Worm (Caenorhabditis elegans) whole organism, L2 larva: ENCODE results near the gene srbc-67.

Experiments used
- F13H6.1 ChIP-seq: sonication (generic microtip); optimal IDR thresholded peaks from 2 replicates; lab custom pipeline; 2016; ENCODE audit warnings: missing genetic modification characterization, missing compliant biosample characterization
- R02D3.7 ChIP-seq: fragments of 150-350 bp; optimal IDR thresholded peaks from 2 replicates; lab custom pipeline; 2014; ENCODE audit warnings: missing biosample characterization, missing genetic modification characterization
- Y55F3AM.14 ChIP-seq: fragments of 200-800 bp; sonication (Bioruptor generic); optimal IDR thresholded peaks from 2 replicates; lab custom pipeline; 2018; ENCODE audit warnings: mild to moderate bottlenecking, missing genetic modification characterization, missing compliant biosample characterization
- ZK546.5 ChIP-seq: sonication (generic microtip); optimal IDR thresholded peaks from 2 replicates; lab custom pipeline; 2017; ENCODE audit warnings: missing biosample characterization, missing genetic modification characterization
- alr-1 ChIP-seq: fragments of 150-350 bp; optimal IDR thresholded peaks from 2 replicates; lab custom pipeline; 2014; ENCODE audit warnings: missing biosample characterization, missing genetic modification characterization
- ama-1 ChIP-seq: fragments of 150-350 bp; optimal IDR thresholded peaks from 2 replicates; lab custom pipeline; 2018; ENCODE audit warnings: inconsistent platforms
- blmp-1 ChIP-seq: sonication (generic microtip); optimal IDR thresholded peaks from 2 replicates; lab custom pipeline; 2017; ENCODE audit warnings: missing genetic modification characterization, mild to moderate bottlenecking, missing compliant biosample characterization, antibody characterized with exemption, moderate library complexity; ENCODE audit not compliant: insufficient read depth
- ceh-16 ChIP-seq: fragments of 150-350 bp; optimal IDR thresholded peaks from 2 replicates; lab custom pipeline; 2014; ENCODE audit warnings: missing biosample characterization, missing genetic modification characterization
- ceh-82 ChIP-seq: fragments of 150-350 bp; optimal IDR thresholded peaks from 2 replicates; lab custom pipeline; 2014; ENCODE audit warnings: missing biosample characterization, missing genetic modification characterization
- crh-2 ChIP-seq: sonication (generic microtip); optimal IDR thresholded peaks from 2 replicates; lab custom pipeline; 2017; ENCODE audit warnings: missing biosample characterization, missing genetic modification characterization
- elt-1 ChIP-seq: fragments of 150-350 bp; optimal IDR thresholded peaks from 2 replicates; lab custom pipeline; 2014; ENCODE audit warnings: missing biosample characterization, missing genetic modification characterization
- elt-3 ChIP-seq: sonication (generic microtip); optimal IDR thresholded peaks from 2 replicates; lab custom pipeline; 2017; ENCODE audit warnings: missing biosample characterization, missing genetic modification characterization
- fos-1 ChIP-seq: fragments of 150-350 bp; optimal IDR thresholded peaks from 2 replicates; lab custom pipeline; 2014; ENCODE audit warnings: missing biosample characterization, missing genetic modification characterization
- gmeb-1 ChIP-seq: fragments of 150-350 bp; optimal IDR thresholded peaks from 2 replicates; lab custom pipeline; 2014; ENCODE audit warnings: missing biosample characterization, missing genetic modification characterization
- lin-13 ChIP-seq: fragments of 150-350 bp; optimal IDR thresholded peaks from 2 replicates; lab custom pipeline; 2014; ENCODE audit warnings: missing biosample characterization, missing genetic modification reagents, missing genetic modification characterization
- lin-39 ChIP-seq: fragments of 150-350 bp; optimal IDR thresholded peaks from 2 replicates; lab custom pipeline; 2014; ENCODE audit warnings: missing biosample characterization, missing genetic modification reagents, missing genetic modification characterization
- lsy-2 ChIP-seq, 2 experiments: fragments of 150-350 bp in 1 of 2; sonication (generic microtip) in 1 of 2; optimal IDR thresholded peaks; 2 replicates each; lab custom pipeline; 2014 to 2017; ENCODE audit warnings: missing biosample characterization in 2 of 2, missing genetic modification characterization in 2 of 2
- mbf-1 ChIP-seq: sonication (generic microtip); optimal IDR thresholded peaks from 2 replicates; lab custom pipeline; 2017; ENCODE audit warnings: missing biosample characterization, missing genetic modification characterization
- nhr-11 ChIP-seq: fragments of 150-350 bp; optimal IDR thresholded peaks from 2 replicates; lab custom pipeline; 2014; ENCODE audit warnings: missing biosample characterization, missing genetic modification characterization
- nhr-12 ChIP-seq: fragments of 150-350 bp; optimal IDR thresholded peaks from 2 replicates; lab custom pipeline; 2014; ENCODE audit warnings: missing biosample characterization, missing genetic modification characterization
- nhr-21 ChIP-seq: fragments of 150-350 bp; optimal IDR thresholded peaks from 2 replicates; lab custom pipeline; 2014; ENCODE audit warnings: missing biosample characterization, missing genetic modification characterization
- nhr-237 ChIP-seq: fragments of 150-350 bp; optimal IDR thresholded peaks from 2 replicates; lab custom pipeline; 2014; ENCODE audit warnings: missing biosample characterization, missing genetic modification characterization
- nhr-25 ChIP-seq: fragments of 150-350 bp; sonication (generic microtip); optimal IDR thresholded peaks from 3 replicates; lab custom pipeline; 2014; ENCODE audit warnings: missing biosample characterization, missing genetic modification characterization
- nhr-77 ChIP-seq: fragments of 150-350 bp; optimal IDR thresholded peaks from 2 replicates; lab custom pipeline; 2014; ENCODE audit warnings: missing biosample characterization, missing genetic modification characterization
- peb-1 ChIP-seq: fragments of 150-350 bp; optimal IDR thresholded peaks from 2 replicates; lab custom pipeline; 2014; ENCODE audit warnings: missing biosample characterization, missing genetic modification characterization
- sem-4 ChIP-seq: fragments of 150-350 bp; optimal IDR thresholded peaks from 2 replicates; lab custom pipeline; 2014; ENCODE audit warnings: missing biosample characterization, missing genetic modification reagents, missing genetic modification characterization
- skn-1 ChIP-seq: sonication (generic microtip); optimal IDR thresholded peaks from 2 replicates; lab custom pipeline; 2017; ENCODE audit warnings: missing biosample characterization, missing genetic modification characterization
- sma-3 ChIP-seq: sonication (generic microtip); optimal IDR thresholded peaks from 2 replicates; lab custom pipeline; 2016; ENCODE audit warnings: missing genetic modification reagents, missing genetic modification characterization, missing compliant biosample characterization
- sma-9 ChIP-seq, 2 experiments: fragments of 150-350 bp in 1 of 2; sonication (generic microtip) in 1 of 2; optimal IDR thresholded peaks; 2 replicates each; lab custom pipeline; 2014 to 2016; ENCODE audit warnings: missing genetic modification characterization in 2 of 2, mild to moderate bottlenecking in 1 of 2, missing biosample characterization in 1 of 2, missing compliant biosample characterization in 1 of 2, missing genetic modification reagents in 1 of 2, moderate library complexity in 1 of 2
- unc-39 ChIP-seq: fragments of 150-350 bp; optimal IDR thresholded peaks from 2 replicates; lab custom pipeline; 2014; ENCODE audit warnings: missing biosample characterization, missing genetic modification characterization
- unc-55 ChIP-seq: fragments of 150-350 bp; sonication (generic microtip); optimal IDR thresholded peaks from 3 replicates; lab custom pipeline; 2014; ENCODE audit warnings: missing biosample characterization, missing genetic modification reagents, missing genetic modification characterization
- ztf-1 ChIP-seq: fragments of 200-800 bp; sonication (Bioruptor generic); conservative IDR thresholded peaks from 2 replicates; pipeline ENCODE4 v1.3.6; 2022; ENCODE audit warnings: missing genetic modification characterization, missing compliant biosample characterization
- ztf-11 ChIP-seq: sonication (generic microtip); optimal IDR thresholded peaks from 2 replicates; lab custom pipeline; 2017; ENCODE audit warnings: missing biosample characterization, missing genetic modification characterization
- ztf-4 ChIP-seq: fragments of 150-350 bp; optimal IDR thresholded peaks from 2 replicates; lab custom pipeline; 2014; ENCODE audit warnings: missing biosample characterization, missing genetic modification characterization

The srbc-67 gene

DNA sequence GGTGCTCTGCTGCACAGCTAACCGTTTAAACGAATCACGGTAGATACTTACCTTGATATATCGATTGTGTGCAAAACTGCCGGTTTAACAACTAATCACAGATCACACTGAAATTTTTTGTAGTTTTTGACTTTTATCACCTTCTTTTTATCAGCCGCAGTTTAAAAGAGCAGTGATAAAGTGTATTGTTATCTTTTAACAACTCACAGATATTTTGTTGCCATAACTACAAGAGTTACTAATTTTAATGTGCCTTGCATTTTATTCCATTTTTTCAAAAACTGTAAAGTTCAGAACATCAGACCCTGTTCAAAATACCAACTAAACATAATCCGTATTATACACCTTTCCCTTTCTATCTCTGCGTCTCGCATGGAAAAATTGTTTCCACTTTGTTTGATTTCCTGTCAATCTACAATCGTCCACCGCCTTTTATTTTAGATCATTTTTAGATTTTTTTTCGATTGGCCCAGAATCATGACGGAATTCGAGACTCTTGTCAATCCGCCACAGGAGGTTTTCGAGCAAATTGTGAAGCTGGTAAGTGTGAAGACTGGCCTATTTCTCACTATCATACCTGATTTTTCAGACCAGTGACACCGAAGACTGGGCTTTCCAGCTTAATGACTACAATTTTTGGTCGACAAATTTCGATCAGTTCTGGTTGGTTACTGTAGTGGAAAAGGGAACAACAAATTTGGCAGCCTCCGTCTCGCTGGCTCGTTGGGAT is 11.9 kb upstream of the srbc-67 start, which contains the start of gene T24A6.20:
TSS of gene T24A6.20 (plus strand) at position 395 of the 730 bp plus-strand sequence.
- TF ChIP-seq F13H6.1 (tag; lab: Kevin White, UChicago) (no peak), unc-55 (GFP tag; lab: Kevin White, UChicago) (no peak), lsy-2 (tag; optimal IDR thresholded peaks at IDR 0.05; lab: Kevin White, UChicago) (no peak), elt-1 (no peak), nhr-237 (tag; lab: Kevin White, UChicago) (no peak), crh-2 (tag; lab: Kevin White, UChicago) (no peak), unc-39 (tag; lab: Kevin White, UChicago) (no peak), lin-39 (tag; lab: Kevin White, UChicago) (no peak), ztf-4 (tag; lab: Kevin White, UChicago) (no peak), ceh-82 (tag; lab: Kevin White, UChicago) (no peak), ZK546.5 (tag; lab: Kevin White, UChicago) (no peak), alr-1 (tag; lab: Kevin White, UChicago) (no peak), ztf-11 (tag; lab: Kevin White, UChicago) (no peak), mbf-1 (tag; lab: Kevin White, UChicago) (no peak)

DNA sequence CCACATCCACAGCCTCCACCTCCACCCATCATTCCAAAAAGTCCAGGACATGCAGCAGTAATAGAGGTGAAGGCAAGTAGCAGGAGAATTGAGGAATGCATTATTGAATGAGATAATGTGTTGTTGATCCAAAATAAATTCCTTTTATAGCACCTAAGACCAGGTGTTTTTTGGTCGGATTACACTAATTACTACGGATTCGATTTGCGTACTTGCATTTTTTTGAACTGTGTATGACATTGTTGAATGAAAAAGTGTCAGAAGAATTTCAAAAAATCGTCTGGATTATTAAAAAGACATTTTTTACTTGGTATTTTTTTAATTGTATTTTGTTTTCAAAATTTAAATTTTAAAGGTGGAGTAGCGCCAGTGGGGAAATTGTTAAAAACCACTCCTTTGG is 10.7 kb upstream of the srbc-67 start, which contains the start of gene grl-28:
TSS of gene grl-28 (minus strand) at position 101 of the 400 bp plus-strand sequence.
- TF ChIP-seq lin-13 (GFP tag; lab: Kevin White, UChicago), result no peak
- no peak for TF ChIP-seq sem-4
- TF ChIP-seq F13H6.1 (tag; lab: Kevin White, UChicago), result no peak
- TF ChIP-seq ceh-16 (tag; lab: Kevin White, UChicago), result no peak
- TF ChIP-seq peb-1 (tag; lab: Kevin White, UChicago), result no peak
- no peak for TF ChIP-seq elt-3 (tag; lab: Kevin White, UChicago)
- TF ChIP-seq unc-39 (tag; lab: Kevin White, UChicago), result no peak
- TF ChIP-seq ama-1 (lab: Kevin White, UChicago), result no peak
- no peak for TF ChIP-seq lsy-2 (tag; optimal IDR thresholded peaks at IDR 0.05; lab: Kevin White, UChicago)

DNA sequence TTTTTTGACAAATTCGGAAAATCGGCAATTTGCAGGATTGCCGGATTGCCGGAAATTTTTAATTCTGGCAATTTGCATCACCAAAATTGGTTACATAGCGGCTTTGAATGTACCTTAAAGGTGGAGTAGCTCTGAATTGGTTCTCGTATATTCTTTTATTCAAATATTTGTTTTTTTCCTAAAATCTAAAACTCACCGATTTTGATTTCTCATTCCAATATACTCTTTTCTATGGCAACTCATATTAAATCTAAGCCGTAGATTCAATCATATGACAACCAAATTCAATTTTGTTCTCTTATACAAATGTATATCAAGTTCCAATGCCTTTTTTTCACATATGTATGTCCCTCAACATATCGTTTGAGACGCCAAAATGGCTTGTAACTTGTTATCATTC is 8.5 kb upstream of the srbc-67 start, which contains the start of gene sri-21:
TSS of gene sri-21 (plus strand) at position 301 of the 400 bp plus-strand sequence.
- TF ChIP-seq Y55F3AM.14 (GFP tag; lab: Kevin White, UChicago), result no peak
- no peak for TF ChIP-seq ztf-11 (tag; lab: Kevin White, UChicago)
- no peak for TF ChIP-seq sma-9 (GFP tag; optimal IDR thresholded peaks at IDR 0.05; lab: Kevin White, UChicago)
- TF ChIP-seq sma-9 (tag; optimal IDR thresholded peaks at IDR 0.05; lab: Kevin White, UChicago), result no peak
- TF ChIP-seq lsy-2 (tag; optimal IDR thresholded peaks at IDR 0.05; lab: Kevin White, UChicago), result no peak
- TF ChIP-seq peb-1 (tag; lab: Kevin White, UChicago), result no peak
- TF ChIP-seq skn-1 (tag; lab: Kevin White, UChicago), result no peak
- no peak for TF ChIP-seq nhr-21
- no peak for TF ChIP-seq elt-1
- TF ChIP-seq nhr-12, result no peak
- TF ChIP-seq ztf-1 (GFP tag; lab: Robert Waterston, UW), result no peak
- TF ChIP-seq nhr-77 (tag; lab: Kevin White, UChicago), result no peak
- TF ChIP-seq R02D3.7 (tag; lab: Kevin White, UChicago), result no peak
- TF ChIP-seq lin-39 (tag; lab: Kevin White, UChicago), result no peak
- TF ChIP-seq nhr-11 (tag; lab: Kevin White, UChicago), result no peak
- no peak for TF ChIP-seq sma-3 (GFP tag; lab: Kevin White, UChicago)
- TF ChIP-seq gmeb-1 (tag; lab: Kevin White, UChicago), result no peak
- TF ChIP-seq crh-2 (tag; lab: Kevin White, UChicago), result no peak
- no peak for TF ChIP-seq fos-1 (tag; lab: Kevin White, UChicago)
- TF ChIP-seq F13H6.1 (tag; lab: Kevin White, UChicago), result no peak
- TF ChIP-seq nhr-25 (tag; lab: Kevin White, UChicago), result no peak
- TF ChIP-seq, all 48 proteins: peak for 0

DNA sequence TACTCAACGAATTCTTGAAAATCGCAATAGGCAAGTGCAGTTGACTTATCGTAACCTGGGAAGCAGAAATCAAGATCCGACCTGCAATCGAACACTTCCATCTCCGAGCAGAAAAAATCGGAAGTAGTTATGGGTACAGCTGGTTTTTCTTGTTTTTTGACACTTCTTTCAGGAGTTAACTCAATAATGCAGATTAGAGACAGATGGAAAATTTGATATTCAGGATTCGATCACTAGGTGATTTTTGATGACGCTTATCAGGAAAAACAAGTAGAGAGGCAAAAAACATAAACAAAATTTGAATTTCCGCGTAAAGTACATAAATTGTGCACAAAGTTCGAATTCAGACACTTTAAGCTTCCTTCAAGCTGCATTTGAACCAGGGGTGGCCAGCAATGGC is 7.8 kb upstream of the srbc-67 start, which contains the start of gene srw-130:
TSS of gene srw-130 (minus strand) at position 101 of the 400 bp plus-strand sequence.
- TF ChIP-seq ama-1 (lab: Kevin White, UChicago) (no peak), blmp-1 (tag; lab: Kevin White, UChicago) (no peak), Y55F3AM.14 (GFP tag; lab: Kevin White, UChicago) (no peak), ceh-16 (tag; lab: Kevin White, UChicago) (no peak), nhr-12 (no peak), sma-3 (GFP tag; lab: Kevin White, UChicago) (no peak)
